Worm (Caenorhabditis elegans): ENCODE results near the gene T08E11.1.
"Not testable (repeated sequence)": the region's sequence is repeated elsewhere in the genome, so short reads cannot be mapped to it uniquely, and the experiment has no call there.

DNA sequence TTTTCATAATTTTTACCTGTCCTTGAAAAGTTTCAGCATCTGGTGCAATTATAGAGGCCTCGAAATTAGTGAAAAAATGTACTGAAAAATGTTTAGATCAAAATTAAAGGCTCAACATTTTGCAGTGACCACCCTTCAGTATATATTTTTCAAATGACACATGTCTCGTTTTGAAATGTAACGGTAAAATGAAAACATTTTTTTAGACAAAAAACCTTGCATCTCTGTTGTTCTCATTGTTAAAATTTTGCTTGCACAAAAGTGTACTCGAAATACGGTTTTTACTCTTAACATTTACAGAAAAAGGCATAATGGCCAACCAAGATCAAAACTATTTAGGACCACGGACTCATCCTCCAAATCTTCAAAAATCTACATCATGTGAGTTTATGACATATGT is 12.0 kb upstream of the T08E11.1 start, which contains the start of gene math-41:
- TF ChIP-seq pes-1 (GFP tag; IDR thresholded peaks at IDR 0.05); ama-1 (optimal IDR thresholded peaks at IDR 0.05); ceh-13 (GFP tag; optimal IDR thresholded peaks at IDR 0.05); hmg-4 (GFP tag; optimal IDR thresholded peaks at IDR 0.05); tbx-11 (GFP tag; IDR thresholded peaks at IDR 0.05); tra-4 (tag; optimal IDR thresholded peaks at IDR 0.05); scrt-1 (GFP tag; IDR thresholded peaks at IDR 0.05); ceh-36 (tag; optimal IDR thresholded peaks at IDR 0.05); flt-1 (GFP tag; IDR thresholded peaks at IDR 0.05); tbx-37 (GFP tag; conservative IDR thresholded peaks at IDR 0.05): not testable (repeated sequence)

Measured in whole organism, early embryonic.